Worm (Caenorhabditis elegans) whole organism, young adult: ENCODE results near the gene nrfl-1.

Experiments
- ccch-3 ChIP-seq: fragments of 200-800 bp; sonication (Bioruptor generic); optimal IDR thresholded peaks from 2 replicates; lab custom pipeline; 2018; ENCODE audit warnings: mild to moderate bottlenecking, missing genetic modification characterization, missing compliant biosample characterization
- cebp-2 ChIP-seq: fragments of 200-800 bp; sonication (Bioruptor generic); IDR thresholded peaks from 2 replicates; pipeline ENCODE4 v1.3.6; 2022; ENCODE audit warnings: missing genetic modification characterization, missing compliant biosample characterization

DNA sequence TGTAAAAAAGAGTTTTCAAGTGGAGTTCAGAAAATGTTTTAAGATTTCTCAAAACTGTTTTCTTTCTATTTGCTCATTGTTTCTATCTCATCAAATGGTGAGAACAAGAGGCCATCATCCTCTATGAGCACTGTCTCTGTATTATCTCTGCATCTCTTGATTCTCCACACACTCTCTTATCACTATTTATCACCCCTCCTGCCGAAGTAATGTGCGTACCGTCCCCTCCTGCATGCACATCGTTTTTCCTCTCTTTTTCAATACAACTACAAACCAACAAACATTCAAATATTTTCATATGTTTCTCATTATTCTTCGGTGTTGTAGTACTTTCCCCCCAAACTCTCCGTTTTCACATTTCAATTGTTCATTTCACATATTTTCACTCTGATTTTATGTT is 2.4 kb upstream of the nrfl-1 start:
- no peak for TF ChIP-seq cebp-2 (GFP tag; lab: Robert Waterston, UW)
- TF ChIP-seq ccch-3 (GFP tag; lab: Kevin White, UChicago): no peak
